Fruit fly (Drosophila melanogaster) whole organism, embryonic: ENCODE measurements around the gene CG32487.
A peak's percentile ranks its signal among the peaks of the same experiment; 100 is the strongest.

ENCODE experiments used
- Awh ChIP-seq: fragments of 200-800 bp; sonication (Bioruptor generic); IDR thresholded peaks from 2 replicates; pipeline ENCODE4, ENCODE4 v1.3.6; 2022; ENCODE audit warnings: missing biosample characterization, missing genetic modification characterization
- BEAF-32 ChIP-seq: fragments of 200-800 bp; sonication (Bioruptor generic); optimal IDR thresholded peaks from 3 replicates; lab custom pipeline; 2017; ENCODE audit warnings: missing biosample characterization, missing genetic modification characterization, mild to moderate bottlenecking, moderate library complexity, missing genetic modification reagents
- CG10267 ChIP-seq: fragments of 200-800 bp; sonication (Bioruptor generic); optimal IDR thresholded peaks from 2 replicates; lab custom pipeline; 2018; ENCODE audit warnings: missing biosample characterization, mild to moderate bottlenecking, missing genetic modification characterization, moderate library complexity
- CG11398 ChIP-seq: fragments of 200-800 bp; sonication (Bioruptor generic); optimal IDR thresholded peaks from 2 replicates; lab custom pipeline; 2016; ENCODE audit warnings: missing biosample characterization, missing genetic modification characterization
- CG12942 ChIP-seq: fragments of 200-800 bp; sonication (Bioruptor generic); optimal IDR thresholded peaks from 3 replicates; lab custom pipeline; 2016; ENCODE audit warnings: missing biosample characterization, missing genetic modification characterization
- CG13287 ChIP-seq: fragments of 200-800 bp; sonication (Bioruptor generic); IDR thresholded peaks from 2 replicates; pipeline ENCODE4 v1.3.6; 2022; ENCODE audit warnings: missing biosample characterization, missing genetic modification characterization; ENCODE audit not compliant: partially characterized antibody
- CG14710 ChIP-seq: fragments of 200-800 bp; sonication (Bioruptor generic); optimal IDR thresholded peaks from 3 replicates; lab custom pipeline; 2019; ENCODE audit warnings: missing biosample characterization, mild to moderate bottlenecking, missing genetic modification characterization, moderate library complexity
- CG14860 ChIP-seq: fragments of 200-800 bp; sonication (Bioruptor generic); IDR thresholded peaks from 3 replicates; pipeline ENCODE4 v1.3.6; 2022; ENCODE audit warnings: missing biosample characterization, missing genetic modification characterization; ENCODE audit not compliant: partially characterized antibody
- CG17912 ChIP-seq: fragments of 200-800 bp; sonication (Bioruptor generic); optimal IDR thresholded peaks from 2 replicates; lab custom pipeline; 2018; ENCODE audit warnings: missing biosample characterization, mild to moderate bottlenecking, missing genetic modification characterization
- CG2116 ChIP-seq: fragments of 200-800 bp; sonication (Bioruptor generic); optimal IDR thresholded peaks from 3 replicates; lab custom pipeline; 2018; ENCODE audit warnings: missing biosample characterization, mild to moderate bottlenecking, missing genetic modification characterization
- CG34224 ChIP-seq: fragments of 200-800 bp; sonication (Bioruptor generic); IDR thresholded peaks from 3 replicates; pipeline ENCODE4 v1.3.6; 2022; ENCODE audit warnings: missing biosample characterization, missing genetic modification characterization; ENCODE audit not compliant: partially characterized antibody
- CG4424 ChIP-seq: fragments of 200-800 bp; sonication (Bioruptor generic); optimal IDR thresholded peaks from 3 replicates; lab custom pipeline; 2016; ENCODE audit warnings: missing biosample characterization, missing genetic modification characterization
- CG6791 ChIP-seq: fragments of 200-800 bp; sonication (Bioruptor generic); IDR thresholded peaks from 3 replicates; pipeline ENCODE4 v1.3.6; 2022; ENCODE audit warnings: missing biosample characterization, missing genetic modification characterization; ENCODE audit not compliant: partially characterized antibody
- CG6813 ChIP-seq: fragments of 200-800 bp; sonication (Bioruptor generic); optimal IDR thresholded peaks from 2 replicates; lab custom pipeline; 2017; ENCODE audit warnings: missing biosample characterization, missing genetic modification characterization, mild to moderate bottlenecking, moderate library complexity, missing genetic modification reagents
- CG9797 ChIP-seq: fragments of 200-800 bp; sonication (Bioruptor generic); optimal IDR thresholded peaks from 3 replicates; lab custom pipeline; 2018; ENCODE audit warnings: missing biosample characterization, mild to moderate bottlenecking, missing genetic modification characterization
- Dll ChIP-seq: fragments of 200-800 bp; sonication (Bioruptor generic); IDR thresholded peaks from 4 replicates; pipeline ENCODE4 v1.3.6; 2022; ENCODE audit warnings: missing biosample characterization, missing genetic modification characterization; ENCODE audit not compliant: partially characterized antibody
- Doc3 ChIP-seq: fragments of 200-800 bp; sonication (Bioruptor generic); IDR thresholded peaks from 3 replicates; pipeline ENCODE4 v1.3.6; 2022; ENCODE audit warnings: missing biosample characterization, missing genetic modification characterization; ENCODE audit not compliant: partially characterized antibody
- E2f2 ChIP-seq: fragments of 200-800 bp; sonication (Bioruptor generic); IDR thresholded peaks from 2 replicates; pipeline ENCODE4 v1.3.6; 2022; ENCODE audit warnings: missing biosample characterization, missing genetic modification characterization
- Gsc ChIP-seq: fragments of 200-800 bp; sonication (Bioruptor generic); IDR thresholded peaks from 2 replicates; pipeline ENCODE4 v1.3.6; 2022; ENCODE audit warnings: missing biosample characterization, missing genetic modification characterization
- HmgZ ChIP-seq: fragments of 200-800 bp; sonication (Bioruptor generic); optimal IDR thresholded peaks from 2 replicates; lab custom pipeline; 2018; ENCODE audit warnings: missing biosample characterization, mild to moderate bottlenecking, missing genetic modification characterization
- Hmx ChIP-seq: fragments of 200-800 bp; sonication (Bioruptor generic); optimal IDR thresholded peaks from 2 replicates; lab custom pipeline; 2016; ENCODE audit warnings: missing biosample characterization, missing genetic modification characterization
- MBD-R2 ChIP-seq: fragments of 200-800 bp; sonication (Bioruptor generic); IDR thresholded peaks from 2 replicates; pipeline ENCODE4 v1.3.6; 2022; ENCODE audit warnings: missing biosample characterization, missing genetic modification characterization
- MESR4 ChIP-seq: fragments of 200-800 bp; sonication (Bioruptor generic); optimal IDR thresholded peaks from 2 replicates; lab custom pipeline; 2018; ENCODE audit warnings: missing biosample characterization, mild to moderate bottlenecking, missing genetic modification characterization, moderate library complexity
- Med ChIP-seq: fragments of 200-800 bp; sonication (Bioruptor generic); peaks from one replicate; lab custom pipeline; 2016; ENCODE audit warnings: missing biosample characterization, missing genetic modification characterization, mild to moderate bottlenecking, inconsistent platforms, moderate library complexity
- Opbp ChIP-seq: fragments of 200-800 bp; sonication (Bioruptor generic); IDR thresholded peaks from 3 replicates; pipeline ENCODE4 v1.3.6; 2022; ENCODE audit warnings: missing biosample characterization, missing genetic modification characterization; ENCODE audit not compliant: partially characterized antibody
- Scr ChIP-seq: fragments of 200-800 bp; sonication (Bioruptor generic); IDR thresholded peaks from 2 replicates; pipeline ENCODE4 v1.3.6; 2022; ENCODE audit warnings: missing biosample characterization, missing genetic modification characterization; ENCODE audit not compliant: partially characterized antibody
- YL-1 ChIP-seq: fragments of 200-800 bp; sonication (Bioruptor generic); optimal IDR thresholded peaks from 3 replicates; lab custom pipeline; 2017; ENCODE audit warnings: missing biosample characterization, mild to moderate bottlenecking, missing genetic modification characterization
- ab ChIP-seq: fragments of 200-800 bp; sonication (Bioruptor generic); optimal IDR thresholded peaks from 2 replicates; lab custom pipeline; 2016; ENCODE audit warnings: missing biosample characterization, missing genetic modification characterization
- abd-A ChIP-seq: fragments of 200-800 bp; sonication (Bioruptor generic); optimal IDR thresholded peaks from 3 replicates; lab custom pipeline; 2019; ENCODE audit warnings: missing biosample characterization, mild to moderate bottlenecking, missing genetic modification characterization, moderate library complexity
- amos ChIP-seq: fragments of 200-800 bp; sonication (Bioruptor generic); IDR thresholded peaks from 2 replicates; pipeline ENCODE4 v1.3.6; 2022; ENCODE audit warnings: missing biosample characterization, missing genetic modification characterization; ENCODE audit not compliant: partially characterized antibody
- ato ChIP-seq: fragments of 200-800 bp; sonication (Bioruptor generic); IDR thresholded peaks from 2 replicates; pipeline ENCODE4 v1.3.6; 2022; ENCODE audit warnings: missing biosample characterization, missing genetic modification characterization; ENCODE audit not compliant: partially characterized antibody
- bbx ChIP-seq: fragments of 200-800 bp; sonication (Bioruptor generic); IDR thresholded peaks from 2 replicates; pipeline ENCODE4 v1.3.6; 2022; ENCODE audit warnings: missing biosample characterization, missing genetic modification characterization; ENCODE audit not compliant: partially characterized antibody
- bigmax ChIP-seq: fragments of 200-800 bp; sonication (Bioruptor generic); optimal IDR thresholded peaks from 2 replicates; lab custom pipeline; 2018; ENCODE audit warnings: missing biosample characterization, mild to moderate bottlenecking, missing genetic modification characterization
- chinmo ChIP-seq: fragments of 200-800 bp; sonication (Bioruptor generic); IDR thresholded peaks from 4 replicates; pipeline ENCODE4 v1.3.6; 2022; ENCODE audit warnings: missing biosample characterization, missing genetic modification characterization; ENCODE audit not compliant: partially characterized antibody
- ci ChIP-seq: fragments of 200-800 bp; sonication (Bioruptor generic); IDR thresholded peaks from 3 replicates; pipeline ENCODE4 v1.3.6; 2022; ENCODE audit warnings: missing biosample characterization, missing genetic modification characterization
- dm ChIP-seq: fragments of 200-800 bp; sonication (Bioruptor generic); optimal IDR thresholded peaks from 3 replicates; lab custom pipeline; 2016; ENCODE audit warnings: missing biosample characterization, missing genetic modification characterization
- en ChIP-seq: fragments of 200-800 bp; sonication (Bioruptor generic); optimal IDR thresholded peaks from 2 replicates; lab custom pipeline; 2016; ENCODE audit warnings: missing biosample characterization, missing genetic modification characterization
- hb ChIP-seq: fragments of 200-800 bp; sonication (Bioruptor generic); IDR thresholded peaks from 3 replicates; pipeline ENCODE4 v1.3.6; 2022; ENCODE audit warnings: missing biosample characterization, missing genetic modification characterization; ENCODE audit not compliant: partially characterized antibody
- oc ChIP-seq: fragments of 200-800 bp; sonication (Bioruptor generic); optimal IDR thresholded peaks from 2 replicates; lab custom pipeline; 2018; ENCODE audit warnings: missing biosample characterization, mild to moderate bottlenecking, missing genetic modification characterization, moderate library complexity
- otp ChIP-seq: fragments of 200-800 bp; sonication (Bioruptor generic); IDR thresholded peaks from 3 replicates; pipeline ENCODE4, ENCODE4 v1.3.6; 2022; ENCODE audit warnings: missing biosample characterization, missing genetic modification characterization
- pzg ChIP-seq: fragments of 200-800 bp; sonication (Bioruptor generic); optimal IDR thresholded peaks from 3 replicates; lab custom pipeline; 2018; ENCODE audit warnings: missing biosample characterization, mild to moderate bottlenecking, missing genetic modification characterization, moderate library complexity
- schlank ChIP-seq: fragments of 200-800 bp; sonication (Bioruptor generic); optimal IDR thresholded peaks from 2 replicates; lab custom pipeline; 2018; ENCODE audit warnings: missing biosample characterization, mild to moderate bottlenecking, missing genetic modification characterization
- sna ChIP-seq: fragments of 200-800 bp; sonication (Bioruptor generic); IDR thresholded peaks from 2 replicates; pipeline ENCODE4 v1.3.6; 2022; ENCODE audit warnings: missing biosample characterization, missing genetic modification characterization; ENCODE audit not compliant: partially characterized antibody
- stwl ChIP-seq: fragments of 200-800 bp; sonication (Bioruptor generic); optimal IDR thresholded peaks from 3 replicates; lab custom pipeline; 2018; ENCODE audit warnings: missing biosample characterization, mild to moderate bottlenecking, missing genetic modification characterization, moderate library complexity
- tna ChIP-seq: fragments of 200-800 bp; sonication (Bioruptor generic); IDR thresholded peaks from 2 replicates; pipeline ENCODE4 v1.3.6; 2022; ENCODE audit warnings: missing biosample characterization, missing genetic modification characterization; ENCODE audit not compliant: partially characterized antibody
- unc-4 ChIP-seq: fragments of 200-800 bp; sonication (Bioruptor generic); IDR thresholded peaks from 2 replicates; pipeline ENCODE4 v1.3.6; 2022; ENCODE audit warnings: missing biosample characterization, missing genetic modification characterization; ENCODE audit not compliant: partially characterized antibody
- zen2 ChIP-seq: fragments of 200-800 bp; sonication (Bioruptor generic); IDR thresholded peaks from 3 replicates; pipeline ENCODE4 v1.3.6; 2022; ENCODE audit warnings: missing biosample characterization, missing genetic modification characterization; ENCODE audit not compliant: partially characterized antibody

Gene CG32487

DNA sequence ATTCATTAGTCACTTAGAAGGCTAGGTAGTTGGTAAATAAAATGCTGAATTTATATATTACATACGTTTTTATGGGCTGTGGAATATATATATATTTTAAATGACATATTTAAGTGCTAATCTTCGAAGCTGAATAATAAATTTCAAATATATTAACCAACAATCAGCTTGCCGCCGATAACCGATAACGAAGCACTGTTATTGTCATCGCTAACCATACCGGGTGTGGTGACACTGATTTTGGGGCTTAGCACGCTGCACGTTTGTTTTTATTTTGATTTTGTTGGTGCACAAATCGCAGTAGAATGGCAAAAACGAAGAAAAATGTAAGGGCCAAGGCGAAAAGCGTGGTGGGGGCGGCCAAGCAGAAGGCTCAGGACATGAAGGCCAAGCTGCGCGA, 37.8 kb upstream of the CG32487 start, which contains the start of gene CG16753:
CG16753 (plus strand) TSS at position 229 of the 400 bp plus-strand sequence.
- TF ChIP-seq ab (GFP tag; lab: Kevin White, UChicago) (no peak), oc (peak; percentile 87), CG2116 (GFP tag; lab: Kevin White, UChicago) (peak; percentile 42), CG12942 (GFP tag; lab: Kevin White, UChicago) (no peak), CG10267 (tag; lab: Kevin White, UChicago) (peak; percentile 17), CG17912 (GFP tag; lab: Kevin White, UChicago) (peak; percentile 21), CG11398 (no peak), CG4424 (GFP tag; lab: Kevin White, UChicago) (no peak), ato (peak; percentile 68; the same call in 1 of the 2 replicates), bigmax (GFP tag; lab: Kevin White, UChicago) (no peak), schlank (tag; lab: Kevin White, UChicago) (no peak), CG14710 (tag; lab: Kevin White, UChicago) (peak; percentile 100), dm (GFP tag; lab: Kevin White, UChicago) (peak; percentile 63), CG6813 (GFP tag; lab: Kevin White, UChicago) (no peak), Awh (GFP tag; lab: Robert Waterston, UW) (no peak), Hmx (GFP tag; lab: Kevin White, UChicago) (no peak), bbx (GFP tag; lab: Robert Waterston, UW) (peak; percentile 81), ci (GFP tag; lab: Robert Waterston, UW) (0 out of 3 replicates have a peak, but pooled peaks have one; percentile 19), CG14860 (GFP tag; lab: Robert Waterston, UW) (peak; percentile 64), CG34224 (GFP tag; lab: Robert Waterston, UW) (peak; percentile 76), CG6791 (GFP tag; lab: Robert Waterston, UW) (peak; percentile 82), Med (GFP tag; lab: Kevin White, UChicago) (peak; percentile 70), BEAF-32 (GFP tag; lab: Kevin White, UChicago) (peak; percentile 37), chinmo (GFP tag; lab: Robert Waterston, UW) (peak; percentile 74; the same call in 2 of the 4 replicates), YL-1 (peak; percentile 11), E2f2 (GFP tag; lab: Robert Waterston, UW) (peak; percentile 97), MBD-R2 (peak; percentile 72), CG13287 (peak; percentile 76), pzg (GFP tag; lab: Kevin White, UChicago) (peak; percentile 68), zen2 (peak; percentile 64; the same call in 1 of the 3 replicates), tna (peak; percentile 73), abd-A (tag; lab: Kevin White, UChicago) (no peak), stwl (tag; lab: Kevin White, UChicago) (peak; percentile 48), Doc3 (GFP tag; lab: Robert Waterston, UW) (peak; percentile 38; the same call in 1 of the 3 replicates), unc-4 (GFP tag; lab: Robert Waterston, UW) (0 out of 2 replicates have a peak, but pooled peaks have one; percentile 54), Gsc (GFP tag; lab: Robert Waterston, UW) (no peak), Scr (GFP tag; lab: Robert Waterston, UW) (peak; percentile 66), Dll (GFP tag; lab: Robert Waterston, UW) (peak; percentile 63; the same call in 2 of the 4 replicates), CG9797 (GFP tag; lab: Kevin White, UChicago) (peak; percentile 12), MESR4 (GFP tag; lab: Kevin White, UChicago) (peak; percentile 51), en (no peak), hb (GFP tag; lab: Robert Waterston, UW) (peak; percentile 59; the same call in 1 of the 3 replicates), Opbp (GFP tag; lab: Robert Waterston, UW) (peak; percentile 62; the same call in 2 of the 3 replicates), otp (GFP tag; lab: Robert Waterston, UW) (peak; percentile 88), amos (peak; percentile 9; the same call in 1 of the 2 replicates), sna (GFP tag; lab: Robert Waterston, UW) (peak; percentile 60), HmgZ (peak; percentile 42)
